Fruit fly (Drosophila melanogaster): Measurements from ENCODE around the gene PIG-P.

PIG-P gene

DNA sequence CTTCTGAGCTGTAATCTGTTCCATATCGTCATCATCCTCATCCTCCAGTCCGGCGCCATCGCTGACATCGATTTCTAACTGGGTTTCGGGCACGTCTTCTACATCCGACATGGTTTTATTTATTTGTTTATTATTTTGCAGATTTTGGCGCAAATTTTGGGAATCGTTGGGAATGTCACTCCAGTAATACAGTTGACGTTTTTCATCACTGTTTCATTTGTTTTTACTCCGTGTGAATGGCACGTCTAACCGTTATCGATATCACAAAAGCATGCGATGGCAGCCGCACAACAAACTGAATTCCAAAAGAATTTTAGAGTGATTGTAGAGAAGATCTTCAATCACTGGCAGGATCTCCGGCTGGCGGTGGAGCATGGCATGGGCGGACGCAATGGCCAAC is 1.6 kb downstream of the PIG-P start, which contains the start of the genes Sld5 and CG14543:
Sld5 (minus strand) TSS at position 167 of the 400 bp plus-strand sequence.
CG14543 (plus strand) TSS at position 250 of the 400 bp plus-strand sequence.
- TF ChIP-seq foxo (GFP tag; optimal IDR thresholded peaks at IDR 0.05) (peak in 1 of 2 experiments; percentile 37), Sp1 (GFP tag; optimal IDR thresholded peaks at IDR 0.05) (peak; percentile 2), dsf (GFP tag; optimal IDR thresholded peaks at IDR 0.05; ENCODE audit: borderline replicate concordance) (no peak), N (GFP tag; optimal IDR thresholded peaks at IDR 0.05) (no peak), h (GFP tag; optimal IDR thresholded peaks at IDR 0.05) (peak; percentile 38), Rel (GFP tag; optimal IDR thresholded peaks at IDR 0.05) (no peak), Rel (tag; optimal IDR thresholded peaks at IDR 0.05) (peak; percentile 2), Hnf4 (GFP tag; optimal IDR thresholded peaks at IDR 0.05) (peak; percentile 44), rgr (GFP tag; optimal IDR thresholded peaks at IDR 0.05) (peak; percentile 42), Hr78 (GFP tag; optimal IDR thresholded peaks at IDR 0.05) (no peak), br (GFP tag; optimal IDR thresholded peaks at IDR 0.05) (peak; percentile 10)

DNA sequence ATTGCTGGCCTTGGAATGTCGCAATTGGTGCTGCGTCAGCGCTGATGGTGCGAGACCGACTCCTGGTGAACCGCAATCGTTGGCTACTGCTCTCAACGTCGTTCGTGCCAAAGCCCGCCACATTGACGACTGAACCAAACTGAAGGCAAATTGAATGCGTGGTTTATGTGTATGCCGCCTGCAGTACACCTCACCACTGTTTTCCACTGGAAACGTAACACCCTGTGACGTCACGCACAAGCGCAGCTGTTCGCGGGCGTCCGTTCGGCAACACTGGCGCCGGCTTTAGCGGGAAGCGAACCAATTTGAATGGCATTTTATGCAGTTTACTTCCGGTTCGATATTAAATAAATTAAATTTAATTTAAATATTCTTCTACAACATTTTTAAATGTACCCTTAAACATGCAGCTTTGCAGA is 2.8 kb downstream of the PIG-P start, which contains the start of gene Cmpk:
Cmpk (minus strand) TSS at position 225 of the 419 bp plus-strand sequence.
- TF ChIP-seq Jra (GFP tag; optimal IDR thresholded peaks at IDR 0.05): peak; percentile 41
- TF ChIP-seq Rel (GFP tag; optimal IDR thresholded peaks at IDR 0.05): no peak
- peak; percentile 72 for TF ChIP-seq Rel (tag; optimal IDR thresholded peaks at IDR 0.05)
- TF ChIP-seq br (GFP tag; optimal IDR thresholded peaks at IDR 0.05): peak; percentile 82
- TF ChIP-seq Vsx2 (GFP tag; optimal IDR thresholded peaks at IDR 0.05; ENCODE audit: partially characterized antibody): no peak
- TF ChIP-seq dmrt93B (GFP tag; optimal IDR thresholded peaks at IDR 0.05): peak; percentile 74
- TF ChIP-seq jim (GFP tag; optimal IDR thresholded peaks at IDR 0.05): no peak
- TF ChIP-seq tai (GFP tag; optimal IDR thresholded peaks at IDR 0.05): no peak
- no peak for TF ChIP-seq Abd-B (GFP tag; optimal IDR thresholded peaks at IDR 0.05)
- peak; percentile 77 for TF ChIP-seq OdsH (GFP tag; optimal IDR thresholded peaks at IDR 0.05)
- no peak for TF ChIP-seq usp (GFP tag; optimal IDR thresholded peaks at IDR 0.05)
- peak; percentile 92 for TF ChIP-seq rgr (GFP tag; optimal IDR thresholded peaks at IDR 0.05)
- peak; percentile 77 for TF ChIP-seq HLH106 (tag; optimal IDR thresholded peaks at IDR 0.05)
- peak; percentile 8 for TF ChIP-seq Myc (optimal IDR thresholded peaks at IDR 0.05)
- peak; percentile 88 for TF ChIP-seq Sp1 (GFP tag; optimal IDR thresholded peaks at IDR 0.05)
- peak; percentile 58 for TF ChIP-seq psq (GFP tag; optimal IDR thresholded peaks at IDR 0.05)
- no peak for TF ChIP-seq dl (GFP tag; optimal IDR thresholded peaks at IDR 0.05; ENCODE audit: insufficient read depth in 1 of 2, partially characterized antibody in 2 of 2)
- TF ChIP-seq Dif (GFP tag; optimal IDR thresholded peaks at IDR 0.05; ENCODE audit: partially characterized antibody): peak; percentile 61
- no peak for TF ChIP-seq lola (GFP tag; optimal IDR thresholded peaks at IDR 0.05)
- TF ChIP-seq sv (GFP tag; optimal IDR thresholded peaks at IDR 0.05): peak; percentile 33
- TF ChIP-seq CG32264 (GFP tag; optimal IDR thresholded peaks at IDR 0.05): peak; percentile 44
- peak; percentile 86 for TF ChIP-seq h (GFP tag; optimal IDR thresholded peaks at IDR 0.05)
- TF ChIP-seq Hnf4 (GFP tag; optimal IDR thresholded peaks at IDR 0.05): no peak
- peak; percentile 44 for TF ChIP-seq woc (GFP tag; optimal IDR thresholded peaks at IDR 0.05)
- TF ChIP-seq dsf (GFP tag; optimal IDR thresholded peaks at IDR 0.05; ENCODE audit: borderline replicate concordance): peak; percentile 0
- no peak for TF ChIP-seq CrebA (GFP tag; optimal IDR thresholded peaks at IDR 0.05; ENCODE audit: borderline replicate concordance)
- TF ChIP-seq brk (GFP tag; optimal IDR thresholded peaks at IDR 0.05): no peak
- peak; percentile 72 for TF ChIP-seq fru (GFP tag; optimal IDR thresholded peaks at IDR 0.05)
- TF ChIP-seq pan (optimal IDR thresholded peaks at IDR 0.05): no peak
- TF ChIP-seq Hr83 (GFP tag; optimal IDR thresholded peaks at IDR 0.05; ENCODE audit: poor library complexity, severe bottlenecking): peak; percentile 97
- TF ChIP-seq Dfd (GFP tag; optimal IDR thresholded peaks at IDR 0.05): no peak
- TF ChIP-seq sage (GFP tag; optimal IDR thresholded peaks at IDR 0.05): peak; percentile 90
- TF ChIP-seq GATAd (GFP tag; optimal IDR thresholded peaks at IDR 0.05): no peak
- TF ChIP-seq N (GFP tag; optimal IDR thresholded peaks at IDR 0.05): no peak
- TF ChIP-seq CG9705 (GFP tag; optimal IDR thresholded peaks at IDR 0.05): peak; percentile 91
- TF ChIP-seq foxo (GFP tag; optimal IDR thresholded peaks at IDR 0.05): peak; percentile 36 to 81
- no peak for TF ChIP-seq Hr78 (GFP tag; optimal IDR thresholded peaks at IDR 0.05)
- TF ChIP-seq Mio (GFP tag; optimal IDR thresholded peaks at IDR 0.05): peak; percentile 10
- TF ChIP-seq ey (GFP tag; optimal IDR thresholded peaks at IDR 0.05): peak; percentile 50

Data from whole organism, wandering third instar larva.